ENCODE assay signal across 5 fruit fly cellular contexts in the genomic region with DNA sequence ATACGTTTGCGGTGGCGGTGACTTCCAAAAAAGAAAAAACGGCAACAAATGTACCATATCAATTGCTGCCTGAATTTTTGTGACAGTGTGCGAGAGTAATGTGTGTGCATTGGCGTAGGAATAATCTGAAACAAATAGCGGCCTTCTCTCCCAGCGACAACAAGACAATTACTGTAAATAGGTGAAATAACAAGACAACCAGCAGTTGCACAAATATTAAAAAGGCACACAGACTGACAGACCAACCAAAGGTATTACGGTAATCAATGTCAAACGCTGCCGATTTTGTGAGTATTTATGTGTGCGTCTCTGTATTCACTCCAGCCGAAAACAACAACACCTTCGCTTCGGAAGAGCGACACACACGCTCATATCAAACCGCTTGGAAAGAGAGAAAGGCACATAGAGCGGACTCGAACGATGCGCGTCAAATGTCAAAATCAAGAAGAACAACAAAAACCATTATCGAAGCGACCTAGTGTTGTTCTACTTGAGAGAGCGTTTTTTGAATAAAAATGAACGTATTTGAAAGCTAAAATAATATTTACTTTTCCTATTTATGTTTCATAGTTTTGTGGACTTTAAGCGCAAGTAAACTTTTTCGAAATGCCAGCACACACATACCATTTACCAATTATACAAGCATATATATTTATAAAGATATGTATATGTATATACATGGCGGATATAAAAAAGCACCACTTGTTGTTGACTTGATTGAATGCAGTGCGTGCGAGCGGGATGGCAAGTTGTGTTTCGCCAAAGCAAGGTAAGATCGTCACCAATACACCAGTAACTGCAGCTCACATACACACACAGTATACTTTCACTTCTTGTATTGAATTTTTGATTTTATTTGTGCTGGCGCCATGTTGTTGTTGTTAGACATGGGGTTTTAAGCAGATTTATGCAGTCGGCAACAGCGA.
TF ChIP-seq lines count a peak whose summit lies in the region.

No protein-coding gene starts in this region.

- TF ChIP-seq CTCF in whole organism, embryonic (GFP tag; optimal IDR thresholded peaks at IDR 0.05; lab: Kevin White, UChicago), result peak; percentile 16

TF ChIP-seq in whole organism, 6 proteins besides CTCF, POLR2A, EP300 and RAD21:
- TF ChIP-seq usp (GFP tag; optimal IDR thresholded peaks at IDR 0.05; lab: Kevin White, UChicago) (no peak), CG8478 (optimal IDR thresholded peaks at IDR 0.05; lab: Kevin White, UChicago) (peak; percentile 37)

TF ChIP-seq in whole organism, adult, 20 proteins besides CTCF, POLR2A, EP300 and RAD21:
- no peak for TF ChIP-seq CG33017 (tag; optimal IDR thresholded peaks at IDR 0.05; lab: Kevin White, UChicago)
- TF ChIP-seq cnc (optimal IDR thresholded peaks at IDR 0.05; lab: Kevin White, UChicago), result no peak
- TF ChIP-seq kay (GFP tag; lab: Kevin White, UChicago; ENCODE audit: borderline replicate concordance), result no peak
- TF ChIP-seq CG7045 (GFP tag; optimal IDR thresholded peaks at IDR 0.05; lab: Kevin White, UChicago), result no peak
- TF ChIP-seq bab1 (GFP tag; optimal IDR thresholded peaks at IDR 0.05; lab: Kevin White, UChicago), result no peak
- TF ChIP-seq tj (GFP tag; optimal IDR thresholded peaks at IDR 0.05; lab: Kevin White, UChicago), result no peak
- TF ChIP-seq ovo (GFP tag; optimal IDR thresholded peaks at IDR 0.05; lab: Kevin White, UChicago), result peak; percentile 83
- TF ChIP-seq toe (GFP tag; optimal IDR thresholded peaks at IDR 0.05; lab: Kevin White, UChicago), result no peak
- no peak for TF ChIP-seq CG5204 (GFP tag; optimal IDR thresholded peaks at IDR 0.05; lab: Kevin White, UChicago)
- peak; percentile 86 for TF ChIP-seq cic (GFP tag; optimal IDR thresholded peaks at IDR 0.05; lab: Kevin White, UChicago)
- peak; percentile 7 for TF ChIP-seq CG7101 (tag; optimal IDR thresholded peaks at IDR 0.05; lab: Kevin White, UChicago)
- TF ChIP-seq CG14711 (tag; optimal IDR thresholded peaks at IDR 0.05; lab: Kevin White, UChicago), result no peak
- TF ChIP-seq CG1620 (GFP tag; optimal IDR thresholded peaks at IDR 0.05; lab: Kevin White, UChicago), result no peak
- TF ChIP-seq CG12768 (GFP tag; optimal IDR thresholded peaks at IDR 0.05; lab: Kevin White, UChicago), result peak; percentile 31
- TF ChIP-seq CG11617 (GFP tag; optimal IDR thresholded peaks at IDR 0.05; lab: Kevin White, UChicago), result no peak
- peak; percentile 24 for TF ChIP-seq Mnt (GFP tag; optimal IDR thresholded peaks at IDR 0.05; lab: Kevin White, UChicago)
- peak; percentile 86 for TF ChIP-seq pad (GFP tag; optimal IDR thresholded peaks at IDR 0.05; lab: Kevin White, UChicago)
- TF ChIP-seq Crg-1 (GFP tag; optimal IDR thresholded peaks at IDR 0.05; lab: Kevin White, UChicago), result peak; percentile 62
- no peak for TF ChIP-seq Hr96 (GFP tag; optimal IDR thresholded peaks at IDR 0.05; lab: Kevin White, UChicago)
- TF ChIP-seq Clk (GFP tag; optimal IDR thresholded peaks at IDR 0.05; lab: Kevin White, UChicago), result peak; percentile 7
TF ChIP-seq in whole organism, adult: peak in this region for 8.

TF ChIP-seq in whole organism, embryonic, 481 proteins besides CTCF, POLR2A, EP300 and RAD21 (continues in another document):
- TF ChIP-seq CG18476 (GFP tag; optimal IDR thresholded peaks at IDR 0.05; lab: Kevin White, UChicago) (peak; percentile 11), Gug (GFP tag; IDR thresholded peaks at IDR 0.05; lab: Robert Waterston, UW) (no peak), CG1792 (GFP tag; optimal IDR thresholded peaks at IDR 0.05; lab: Kevin White, UChicago) (peak; percentile 64), CHES-1-like (GFP tag; optimal IDR thresholded peaks at IDR 0.05; lab: Kevin White, UChicago) (peak; percentile 78), ranshi (GFP tag; IDR thresholded peaks at IDR 0.05; lab: Robert Waterston, UW) (peak; percentile 66; the same call in 1 of the 2 replicates), HmgD (GFP tag; optimal IDR thresholded peaks at IDR 0.05; lab: Kevin White, UChicago) (peak; percentile 51), Dip2 (GFP tag; IDR thresholded peaks at IDR 0.05; lab: Robert Waterston, UW) (no peak), onecut (GFP tag; IDR thresholded peaks at IDR 0.05; lab: Robert Waterston, UW) (peak; percentile 57; the same call in 1 of the 2 replicates), CG16815 (GFP tag; optimal IDR thresholded peaks at IDR 0.05; lab: Kevin White, UChicago) (no peak), sd (tag; optimal IDR thresholded peaks at IDR 0.05; lab: Kevin White, UChicago) (peak; percentile 84), CG3847 (GFP tag; IDR thresholded peaks at IDR 0.05; lab: Robert Waterston, UW) (no peak; the same call in 1 of the 2 replicates), Dip3 (GFP tag; optimal IDR thresholded peaks at IDR 0.05; lab: Kevin White, UChicago) (no peak), CG8478 (optimal IDR thresholded peaks at IDR 0.05; lab: Kevin White, UChicago) (no peak), ac (GFP tag; optimal IDR thresholded peaks at IDR 0.05; lab: Kevin White, UChicago) (peak; percentile 64), Jarid2 (GFP tag; optimal IDR thresholded peaks at IDR 0.05; lab: Kevin White, UChicago) (peak; percentile 59), CG17328 (GFP tag; IDR thresholded peaks at IDR 0.05; lab: Robert Waterston, UW) (peak; percentile 53), hkb (optimal IDR thresholded peaks at IDR 0.05; lab: Kevin White, UChicago) (no peak), hkb (GFP tag; IDR thresholded peaks at IDR 0.05; lab: Robert Waterston, UW) (peak; percentile 68; the same call in 1 of the 2 replicates), hth (optimal IDR thresholded peaks at IDR 0.05; lab: Kevin White, UChicago) (no peak), CG3838 (GFP tag; optimal IDR thresholded peaks at IDR 0.05; lab: Kevin White, UChicago) (peak; percentile 10)

TF ChIP-seq in whole organism, prepupa, 60 proteins besides CTCF, POLR2A, EP300 and RAD21:
- TF ChIP-seq salr (GFP tag; optimal IDR thresholded peaks at IDR 0.05; lab: Kevin White, UChicago) (peak in 1 of 2 experiments; percentile 17), vri (GFP tag; optimal IDR thresholded peaks at IDR 0.05; lab: Kevin White, UChicago) (peak; percentile 89), CG3919 (GFP tag; optimal IDR thresholded peaks at IDR 0.05; lab: Kevin White, UChicago) (peak; percentile 23), acj6 (GFP tag; optimal IDR thresholded peaks at IDR 0.05; lab: Kevin White, UChicago) (peak; percentile 34), Eip93F (GFP tag; optimal IDR thresholded peaks at IDR 0.05; lab: Kevin White, UChicago) (peak; percentile 38), Ets21C (GFP tag; optimal IDR thresholded peaks at IDR 0.05; lab: Kevin White, UChicago) (no peak), Sox102F (GFP tag; optimal IDR thresholded peaks at IDR 0.05; lab: Kevin White, UChicago) (peak; percentile 10), CG3032 (tag; optimal IDR thresholded peaks at IDR 0.05; lab: Kevin White, UChicago) (no peak), svp (GFP tag; lab: Kevin White, UChicago) (peak; percentile 78), Eip78C (GFP tag; lab: Kevin White, UChicago) (peak; percentile 78), fkh (GFP tag; optimal IDR thresholded peaks at IDR 0.05; lab: Kevin White, UChicago) (peak; percentile 96), dsx (GFP tag; optimal IDR thresholded peaks at IDR 0.05; lab: Kevin White, UChicago; ENCODE audit: poor library complexity, severe bottlenecking) (peak; percentile 57), Blimp-1 (GFP tag; optimal IDR thresholded peaks at IDR 0.05; lab: Kevin White, UChicago) (peak; percentile 96), CG7368 (GFP tag; optimal IDR thresholded peaks at IDR 0.05; lab: Kevin White, UChicago) (no peak), CG4318 (GFP tag; optimal IDR thresholded peaks at IDR 0.05; lab: Kevin White, UChicago) (no peak), CG11902 (GFP tag; optimal IDR thresholded peaks at IDR 0.05; lab: Kevin White, UChicago) (no peak)
TF ChIP-seq in whole organism, prepupa: peak in this region for 11.

TF ChIP-seq in whole organism, wandering third instar larva, 38 proteins besides CTCF, POLR2A, EP300 and RAD21 (continues in another document):
- TF ChIP-seq OdsH (GFP tag; optimal IDR thresholded peaks at IDR 0.05; lab: Kevin White, UChicago), result peak; percentile 53
- TF ChIP-seq dmrt93B (GFP tag; optimal IDR thresholded peaks at IDR 0.05; lab: Kevin White, UChicago), result no peak
- peak; percentile 22 for TF ChIP-seq Sp1 (GFP tag; optimal IDR thresholded peaks at IDR 0.05; lab: Kevin White, UChicago)
- no peak for TF ChIP-seq Vsx2 (GFP tag; optimal IDR thresholded peaks at IDR 0.05; lab: Kevin White, UChicago; ENCODE audit: partially characterized antibody)
- no peak for TF ChIP-seq Abd-B (GFP tag; optimal IDR thresholded peaks at IDR 0.05; lab: Kevin White, UChicago)
- TF ChIP-seq dl (GFP tag; optimal IDR thresholded peaks at IDR 0.05; lab: Kevin White, UChicago; ENCODE audit: insufficient read depth in 1 of 2, partially characterized antibody in 2 of 2), result peak in 1 of 2 experiments; percentile 55
- peak; percentile 44 for TF ChIP-seq Rel (GFP tag; optimal IDR thresholded peaks at IDR 0.05; lab: Kevin White, UChicago)
- TF ChIP-seq Rel (tag; optimal IDR thresholded peaks at IDR 0.05; lab: Kevin White, UChicago), result peak; percentile 84
- TF ChIP-seq foxo (GFP tag; optimal IDR thresholded peaks at IDR 0.05; lab: Kevin White, UChicago), result peak in 1 of 2 experiments; percentile 19
- TF ChIP-seq CG9705 (GFP tag; optimal IDR thresholded peaks at IDR 0.05; lab: Kevin White, UChicago), result no peak
- peak; percentile 10 for TF ChIP-seq fru (GFP tag; optimal IDR thresholded peaks at IDR 0.05; lab: Kevin White, UChicago)
- TF ChIP-seq rgr (GFP tag; optimal IDR thresholded peaks at IDR 0.05; lab: Kevin White, UChicago), result peak; percentile 41
- no peak for TF ChIP-seq ey (GFP tag; optimal IDR thresholded peaks at IDR 0.05; lab: Kevin White, UChicago)
- peak; percentile 14 for TF ChIP-seq psq (GFP tag; optimal IDR thresholded peaks at IDR 0.05; lab: Kevin White, UChicago)
- TF ChIP-seq Dif (GFP tag; optimal IDR thresholded peaks at IDR 0.05; lab: Kevin White, UChicago; ENCODE audit: partially characterized antibody), result peak; percentile 4
- no peak for TF ChIP-seq woc (GFP tag; optimal IDR thresholded peaks at IDR 0.05; lab: Kevin White, UChicago)
- no peak for TF ChIP-seq tai (GFP tag; optimal IDR thresholded peaks at IDR 0.05; lab: Kevin White, UChicago)
- TF ChIP-seq usp (GFP tag; optimal IDR thresholded peaks at IDR 0.05; lab: Kevin White, UChicago), result no peak
- peak; percentile 25 for TF ChIP-seq Hnf4 (GFP tag; optimal IDR thresholded peaks at IDR 0.05; lab: Kevin White, UChicago)
- TF ChIP-seq brk (GFP tag; optimal IDR thresholded peaks at IDR 0.05; lab: Kevin White, UChicago), result no peak
- TF ChIP-seq Hr83 (GFP tag; optimal IDR thresholded peaks at IDR 0.05; lab: Kevin White, UChicago; ENCODE audit: poor library complexity, severe bottlenecking), result peak; percentile 64
- no peak for TF ChIP-seq GATAd (GFP tag; optimal IDR thresholded peaks at IDR 0.05; lab: Kevin White, UChicago)
- TF ChIP-seq Mio (GFP tag; optimal IDR thresholded peaks at IDR 0.05; lab: Kevin White, UChicago), result no peak
- no peak for TF ChIP-seq Jra (GFP tag; optimal IDR thresholded peaks at IDR 0.05; lab: Kevin White, UChicago)
- TF ChIP-seq HLH106 (tag; optimal IDR thresholded peaks at IDR 0.05; lab: Kevin White, UChicago), result peak; percentile 34
- TF ChIP-seq lola (GFP tag; optimal IDR thresholded peaks at IDR 0.05; lab: Kevin White, UChicago), result no peak
- no peak for TF ChIP-seq N (GFP tag; optimal IDR thresholded peaks at IDR 0.05; lab: Kevin White, UChicago)
